Worm (Caenorhabditis elegans): Measurements from ENCODE around the gene F54E7.6.

The F54E7.6 gene

ce11 chrIII:5642692-5643091 is 18.2 kb downstream of the F54E7.6 start:
- no peak for TF ChIP-seq him-1 (tag; optimal IDR thresholded peaks at IDR 0.05)
- TF ChIP-seq dao-5 (tag; optimal IDR thresholded peaks at IDR 0.05), result no peak
- TF ChIP-seq W03F9.2 (tag; optimal IDR thresholded peaks at IDR 0.05), result no peak

- no peak for TF ChIP-seq dao-5 (tag; optimal IDR thresholded peaks at IDR 0.05)
- TF ChIP-seq him-1 (tag; optimal IDR thresholded peaks at IDR 0.05), result no peak
- no peak for TF ChIP-seq W03F9.2 (tag; optimal IDR thresholded peaks at IDR 0.05)
These were observed 21.0 kb downstream of the F54E7.6 start for ce11 chrIII:5639893-5640292.

- TF ChIP-seq him-1 (tag; optimal IDR thresholded peaks at IDR 0.05) (no peak), W03F9.2 (tag; optimal IDR thresholded peaks at IDR 0.05) (no peak), dao-5 (tag; optimal IDR thresholded peaks at IDR 0.05) (no peak)
These were observed 25.7 kb downstream of the F54E7.6 start, which contains the start of gene ckk-1 for ce11 chrIII:5635179-5635578. Gene ckk-1 (plus strand): TSS chrIII:5635479.

- no peak for TF ChIP-seq dao-5 (tag; optimal IDR thresholded peaks at IDR 0.05)
- TF ChIP-seq W03F9.2 (tag; optimal IDR thresholded peaks at IDR 0.05), result no peak
- TF ChIP-seq him-1 (tag; optimal IDR thresholded peaks at IDR 0.05), result no peak
These were observed 26.4 kb downstream of the F54E7.6 start for ce11 chrIII:5634509-5634908.

- TF ChIP-seq him-1 (tag; optimal IDR thresholded peaks at IDR 0.05), result no peak
- no peak for TF ChIP-seq W03F9.2 (tag; optimal IDR thresholded peaks at IDR 0.05)
- no peak for TF ChIP-seq dao-5 (tag; optimal IDR thresholded peaks at IDR 0.05)
These were observed 28.4 kb downstream of the F54E7.6 start for ce11 chrIII:5632426-5632976.

ce11 chrIII:5630350-5630749 is 30.5 kb downstream of the F54E7.6 start:
- TF ChIP-seq W03F9.2 (tag; optimal IDR thresholded peaks at IDR 0.05) (no peak), dao-5 (tag; optimal IDR thresholded peaks at IDR 0.05) (no peak), him-1 (tag; optimal IDR thresholded peaks at IDR 0.05) (no peak)

- TF ChIP-seq him-1 (tag; optimal IDR thresholded peaks at IDR 0.05), result no peak
- no peak for TF ChIP-seq W03F9.2 (tag; optimal IDR thresholded peaks at IDR 0.05)
- no peak for TF ChIP-seq dao-5 (tag; optimal IDR thresholded peaks at IDR 0.05)
These were observed 31.7 kb downstream of the F54E7.6 start for ce11 chrIII:5629225-5629624.

ce11 chrIII:5624835-5625234 is 36.0 kb downstream of the F54E7.6 start, which contains the start of gene daf-4:
Gene daf-4 (plus strand): TSS chrIII:5625135.
- TF ChIP-seq W03F9.2 (tag; optimal IDR thresholded peaks at IDR 0.05) (no peak), dao-5 (tag; optimal IDR thresholded peaks at IDR 0.05) (no peak), him-1 (tag; optimal IDR thresholded peaks at IDR 0.05) (no peak)

ce11 chrIII:5623418-5623817 is 37.5 kb downstream of the F54E7.6 start:
- TF ChIP-seq him-1 (tag; optimal IDR thresholded peaks at IDR 0.05) (no peak), dao-5 (tag; optimal IDR thresholded peaks at IDR 0.05) (no peak), W03F9.2 (tag; optimal IDR thresholded peaks at IDR 0.05) (no peak)

- TF ChIP-seq dao-5 (tag; optimal IDR thresholded peaks at IDR 0.05) (no peak), W03F9.2 (tag; optimal IDR thresholded peaks at IDR 0.05) (no peak), him-1 (tag; optimal IDR thresholded peaks at IDR 0.05) (no peak)
These were observed 38.5 kb downstream of the F54E7.6 start for ce11 chrIII:5622232-5623009.

- TF ChIP-seq dao-5 (tag; optimal IDR thresholded peaks at IDR 0.05), result no peak
- TF ChIP-seq him-1 (tag; optimal IDR thresholded peaks at IDR 0.05), result peak; percentile 57
- TF ChIP-seq W03F9.2 (tag; optimal IDR thresholded peaks at IDR 0.05), result peak; percentile 35
These were observed 39.6 kb downstream of the F54E7.6 start for ce11 chrIII:5621236-5621635.

- TF ChIP-seq dao-5 (tag; optimal IDR thresholded peaks at IDR 0.05) (no peak), W03F9.2 (tag; optimal IDR thresholded peaks at IDR 0.05) (no peak), him-1 (tag; optimal IDR thresholded peaks at IDR 0.05) (no peak)
These were observed 40.7 kb downstream of the F54E7.6 start for ce11 chrIII:5620186-5620585.

ce11 chrIII:5615675-5616074 is 45.2 kb downstream of the F54E7.6 start:
- no peak for TF ChIP-seq him-1 (tag; optimal IDR thresholded peaks at IDR 0.05)

ce11 chrIII:5614648-5615047 is 46.2 kb downstream of the F54E7.6 start, which contains the start of gene basl-1:
Gene basl-1 (plus strand): TSS chrIII:5614948.
- TF ChIP-seq W03F9.2 (tag; optimal IDR thresholded peaks at IDR 0.05) (no peak), him-1 (tag; optimal IDR thresholded peaks at IDR 0.05) (no peak), dao-5 (tag; optimal IDR thresholded peaks at IDR 0.05) (no peak)
